Worm (Caenorhabditis elegans) whole organism, L4 larva: Measurements from ENCODE around the gene fmo-4.

Experiments used
- D1046.2 ChIP-seq: fragments of 200-800 bp; sonication (Bioruptor generic); IDR thresholded peaks from 2 replicates; pipeline ENCODE4 v1.3.6; 2022; ENCODE audit warnings: missing genetic modification characterization, missing compliant biosample characterization
- F10B5.3 ChIP-seq: sonication (generic microtip); optimal IDR thresholded peaks from 2 replicates; lab custom pipeline; 2016; ENCODE audit warnings: mild to moderate bottlenecking, missing genetic modification characterization, missing compliant biosample characterization
- T20F7.1 ChIP-seq: fragments of 200-800 bp; sonication (Bioruptor generic); optimal IDR thresholded peaks from 2 replicates; lab custom pipeline; 2018; ENCODE audit warnings: mild to moderate bottlenecking, missing genetic modification characterization, missing compliant biosample characterization
- ZK546.5 ChIP-seq, 2 experiments: sonication (generic microtip); optimal IDR thresholded peaks; 2 replicates each; lab custom pipeline; 2017; ENCODE audit warnings: missing biosample characterization in 2 of 2, missing genetic modification characterization in 2 of 2
- aha-1 ChIP-seq: fragments of 150-350 bp; peaks from one replicate; lab custom pipeline; 2014; ENCODE audit warnings: missing biosample characterization, missing genetic modification characterization
- aly-2 ChIP-seq: sonication (generic microtip); optimal IDR thresholded peaks from 2 replicates; lab custom pipeline; 2018; ENCODE audit warnings: missing biosample characterization, missing genetic modification characterization
- ama-1 ChIP-seq: fragments of 150-350 bp; optimal IDR thresholded peaks from 2 replicates; lab custom pipeline; 2014; ENCODE audit warnings: inconsistent platforms, mixed read lengths
- ceh-20 ChIP-seq: fragments of 200-800 bp; sonication (Bioruptor generic); IDR thresholded peaks from 2 replicates; pipeline ENCODE4 v1.3.6; 2022; ENCODE audit warnings: missing genetic modification reagents, missing genetic modification characterization, missing compliant biosample characterization
- ceh-32 ChIP-seq: sonication (generic microtip); optimal IDR thresholded peaks from 2 replicates; lab custom pipeline; 2016; ENCODE audit warnings: mild to moderate bottlenecking, missing genetic modification characterization, missing compliant biosample characterization; ENCODE audit not compliant: poor library complexity
- ceh-44 ChIP-seq: fragments of 200-800 bp; sonication (Bioruptor generic); IDR thresholded peaks from 2 replicates; pipeline ENCODE4 v1.3.6; 2022; ENCODE audit warnings: missing genetic modification reagents, missing genetic modification characterization, missing compliant biosample characterization
- daf-19 ChIP-seq: fragments of 200-800 bp; sonication (Bioruptor generic); conservative IDR thresholded peaks from 2 replicates; pipeline ENCODE4 v1.3.6; 2022; ENCODE audit warnings: missing genetic modification characterization, missing compliant biosample characterization
- daf-8 ChIP-seq: fragments of 200-800 bp; sonication (Bioruptor generic); IDR thresholded peaks from 2 replicates; pipeline ENCODE4 v1.3.6; 2022; ENCODE audit warnings: missing genetic modification characterization, missing compliant biosample characterization
- dmd-6 ChIP-seq: fragments of 200-800 bp; sonication (Bioruptor generic); IDR thresholded peaks from 2 replicates; pipeline ENCODE4 v1.3.6; 2022; ENCODE audit warnings: missing genetic modification reagents, missing genetic modification characterization, missing compliant biosample characterization
- duxl-1 ChIP-seq: sonication (generic microtip); optimal IDR thresholded peaks from 2 replicates; lab custom pipeline; 2016; ENCODE audit warnings: mild to moderate bottlenecking, missing genetic modification characterization, moderate library complexity, missing compliant biosample characterization; ENCODE audit not compliant: poor library complexity
- dve-1 ChIP-seq: sonication (generic microtip); optimal IDR thresholded peaks from 2 replicates; lab custom pipeline; 2017; ENCODE audit warnings: antibody characterized with exemption, mild to moderate bottlenecking, missing genetic modification characterization, missing compliant biosample characterization; ENCODE audit not compliant: insufficient read depth
- egl-43 ChIP-seq: fragments of 200-800 bp; sonication (Bioruptor generic); IDR thresholded peaks from 2 replicates; pipeline ENCODE4 v1.3.6; 2022; ENCODE audit warnings: missing genetic modification reagents, missing genetic modification characterization, missing compliant biosample characterization
- fos-1 ChIP-seq: fragments of 150-350 bp; optimal IDR thresholded peaks from 2 replicates; lab custom pipeline; 2014; ENCODE audit warnings: missing biosample characterization, missing genetic modification characterization
- hmg-1.1 ChIP-seq: fragments of 200-800 bp; sonication (Bioruptor generic); IDR thresholded peaks from 2 replicates; pipeline ENCODE4 v1.3.6; 2022; ENCODE audit warnings: missing genetic modification reagents, missing genetic modification characterization, missing compliant biosample characterization
- lin-39 ChIP-seq: fragments of 150-350 bp; optimal IDR thresholded peaks from 2 replicates; lab custom pipeline; 2014; ENCODE audit warnings: missing biosample characterization, missing genetic modification reagents, missing genetic modification characterization
- lir-3 ChIP-seq: sonication (generic microtip); optimal IDR thresholded peaks from 2 replicates; lab custom pipeline; 2016; ENCODE audit warnings: mild to moderate bottlenecking, missing genetic modification characterization, missing compliant biosample characterization
- lsy-2 ChIP-seq, 2 experiments: fragments of 150-350 bp in 1 of 2; sonication (generic microtip) in 1 of 2; optimal IDR thresholded peaks; 2 replicates each; lab custom pipeline; 2014 to 2017; ENCODE audit warnings: missing biosample characterization in 2 of 2, missing genetic modification characterization in 2 of 2
- madf-9 ChIP-seq: fragments of 200-800 bp; sonication (Bioruptor generic); conservative IDR thresholded peaks from 2 replicates; pipeline ENCODE4 v1.3.6; 2022; ENCODE audit warnings: missing genetic modification reagents, missing genetic modification characterization, missing compliant biosample characterization
- mep-1 ChIP-seq: fragments of 150-350 bp; sonication (generic microtip); optimal IDR thresholded peaks from 3 replicates; lab custom pipeline; 2014; ENCODE audit warnings: missing biosample characterization, missing genetic modification characterization
- mxl-2 ChIP-seq: fragments of 200-800 bp; sonication (Bioruptor generic); conservative IDR thresholded peaks from 2 replicates; pipeline ENCODE4 v1.3.6; 2022; ENCODE audit warnings: missing genetic modification reagents, missing genetic modification characterization, missing compliant biosample characterization
- nhr-102 ChIP-seq: sonication (generic microtip); optimal IDR thresholded peaks from 2 replicates; lab custom pipeline; 2016; ENCODE audit warnings: mild to moderate bottlenecking, missing genetic modification characterization, moderate library complexity, missing compliant biosample characterization
- nhr-111 ChIP-seq: fragments of 200-800 bp; sonication (Bioruptor generic); optimal IDR thresholded peaks from 2 replicates; lab custom pipeline; 2018; ENCODE audit warnings: mild to moderate bottlenecking, missing genetic modification characterization, missing compliant biosample characterization
- nhr-25 ChIP-seq: sonication (generic microtip); optimal IDR thresholded peaks from 2 replicates; lab custom pipeline; 2017; ENCODE audit warnings: missing genetic modification characterization, mild to moderate bottlenecking, missing compliant biosample characterization, antibody characterized with exemption, moderate library complexity, borderline replicate concordance; ENCODE audit not compliant: insufficient read depth
- nhr-28 ChIP-seq: fragments of 150-350 bp; optimal IDR thresholded peaks from 2 replicates; lab custom pipeline; 2014; ENCODE audit warnings: missing biosample characterization, missing genetic modification characterization
- nhr-41 ChIP-seq: fragments of 200-800 bp; sonication (Bioruptor generic); IDR thresholded peaks from 2 replicates; pipeline ENCODE4 v1.3.6; 2022; ENCODE audit warnings: missing genetic modification reagents, missing genetic modification characterization, missing compliant biosample characterization
- nhr-42 ChIP-seq: fragments of 200-800 bp; sonication (Bioruptor generic); IDR thresholded peaks from 2 replicates; pipeline ENCODE4 v1.3.6; 2022; ENCODE audit warnings: missing genetic modification characterization, missing compliant biosample characterization
- nhr-48 ChIP-seq: sonication (generic microtip); optimal IDR thresholded peaks from 2 replicates; lab custom pipeline; 2016; ENCODE audit warnings: mild to moderate bottlenecking, missing genetic modification characterization, missing compliant biosample characterization
- rbr-2 ChIP-seq: sonication (generic microtip); optimal IDR thresholded peaks from 2 replicates; lab custom pipeline; 2016; ENCODE audit warnings: missing genotype, missing genetic modification characterization, missing compliant biosample characterization
- set-16 ChIP-seq: fragments of 200-800 bp; sonication (Bioruptor generic); IDR thresholded peaks from 2 replicates; pipeline ENCODE4 v1.3.6; 2022; ENCODE audit warnings: missing genetic modification reagents, missing genetic modification characterization, missing compliant biosample characterization
- snpc-4 ChIP-seq: fragments of 150-350 bp; optimal IDR thresholded peaks from 2 replicates; lab custom pipeline; 2014; ENCODE audit warnings: missing biosample characterization, missing genetic modification characterization
- spr-3 ChIP-seq: fragments of 200-800 bp; sonication (Bioruptor generic); optimal IDR thresholded peaks from 2 replicates; lab custom pipeline; 2018; ENCODE audit warnings: mild to moderate bottlenecking, missing genetic modification characterization, missing compliant biosample characterization
- tra-1 ChIP-seq: fragments of 200-800 bp; sonication (Bioruptor generic); IDR thresholded peaks from 2 replicates; pipeline ENCODE4 v1.3.6; 2022; ENCODE audit warnings: missing genetic modification reagents, missing genetic modification characterization, missing compliant biosample characterization
- unc-130 ChIP-seq: sonication (generic microtip); optimal IDR thresholded peaks from 2 replicates; lab custom pipeline; 2016; ENCODE audit warnings: missing genetic modification reagents, missing genetic modification characterization, missing compliant biosample characterization
- unc-39 ChIP-seq: sonication (generic microtip); optimal IDR thresholded peaks from 2 replicates; lab custom pipeline; 2017; ENCODE audit warnings: missing biosample characterization, missing genetic modification characterization
- unc-62 ChIP-seq, 3 experiments: fragments of 150-350 bp in 1 of 3; sonication (generic microtip); optimal IDR thresholded peaks in 2 of 3; peaks in 1 of 3; 1 replicate in 1 of 3; 2 replicates in 2 of 3; lab custom pipeline; 2014 to 2017; ENCODE audit warnings: missing biosample characterization in 3 of 3, missing genetic modification characterization in 3 of 3, missing genetic modification reagents in 3 of 3, missing genotype in 1 of 3
- zfp-3 ChIP-seq: fragments of 200-800 bp; sonication (Bioruptor generic); conservative IDR thresholded peaks from 2 replicates; pipeline ENCODE4 v1.3.6; 2022; ENCODE audit warnings: missing genetic modification reagents, missing genetic modification characterization, missing compliant biosample characterization
- zip-11 ChIP-seq: fragments of 200-800 bp; sonication (Bioruptor generic); IDR thresholded peaks from 2 replicates; pipeline ENCODE4 v1.3.6; 2022; ENCODE audit warnings: missing genetic modification characterization, missing compliant biosample characterization
- zip-2 ChIP-seq: fragments of 150-350 bp; optimal IDR thresholded peaks from 2 replicates; lab custom pipeline; 2014; ENCODE audit warnings: missing biosample characterization, missing genetic modification characterization
- ztf-7 ChIP-seq: fragments of 150-350 bp; optimal IDR thresholded peaks from 2 replicates; lab custom pipeline; 2014; ENCODE audit warnings: missing biosample characterization, missing genetic modification characterization

fmo-4 gene

ce11 chrV:13565197-13565596, 41.3 kb downstream of the fmo-4 start (continued):
- TF ChIP-seq duxl-1 (tag; lab: Kevin White, UChicago) (peak; percentile 70), ceh-44 (GFP tag; lab: Robert Waterston, UW) (0 out of 2 replicates have a peak, but pooled peaks have one; percentile 28), nhr-25 (tag; lab: Kevin White, UChicago) (peak; percentile 47), spr-3 (GFP tag; lab: Kevin White, UChicago) (peak; percentile 8), set-16 (GFP tag; lab: Robert Waterston, UW) (no peak), madf-9 (GFP tag; lab: Robert Waterston, UW) (no peak), nhr-48 (peak; percentile 93), aha-1 (tag; lab: Kevin White, UChicago) (peak; percentile 74), unc-39 (tag; lab: Kevin White, UChicago) (no peak), aly-2 (tag; lab: Kevin White, UChicago) (no peak), zip-11 (GFP tag; lab: Robert Waterston, UW) (no peak), lir-3 (tag; lab: Kevin White, UChicago) (no peak), snpc-4 (tag; lab: Kevin White, UChicago) (no peak), nhr-102 (tag; lab: Kevin White, UChicago) (peak; percentile 83)

ce11 chrV:13563841-13564240, 42.7 kb downstream of the fmo-4 start, which contains the start of gene grl-17:
Gene grl-17, minus strand, starts transcription at chrV:13563941.
- TF ChIP-seq unc-62 (GFP tag; optimal IDR thresholded peaks at IDR 0.05 in 1 of 2; lab: Kevin White, UChicago), result peak in 1 of 2 experiments; percentile 87
- TF ChIP-seq unc-62 (tag; optimal IDR thresholded peaks at IDR 0.05; lab: Kevin White, UChicago), result no peak
- no peak for TF ChIP-seq D1046.2
- no peak for TF ChIP-seq dmd-6

DNA sequence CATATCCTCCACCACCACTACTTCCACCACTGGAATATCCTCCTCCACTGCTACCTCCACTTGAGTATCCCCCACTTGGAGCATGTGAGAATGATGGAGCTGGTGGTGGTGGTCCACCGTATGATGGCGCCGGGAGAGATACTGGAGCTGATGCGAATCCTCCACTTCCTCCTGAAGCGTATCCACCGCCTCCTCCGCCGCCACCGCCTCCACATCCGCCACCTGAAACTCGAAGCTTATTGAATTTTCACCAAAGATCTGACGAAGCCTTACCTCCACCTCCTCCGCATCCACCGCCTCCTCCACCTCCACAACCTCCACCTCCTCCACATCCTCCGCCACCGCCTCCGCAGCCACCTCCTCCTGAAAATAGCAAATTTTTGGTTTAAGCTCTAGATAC, 43.8 kb downstream of the fmo-4 start:
- TF ChIP-seq zfp-3, result no peak
- no peak for TF ChIP-seq daf-19 (GFP tag; lab: Robert Waterston, UW)
- TF ChIP-seq set-16 (GFP tag; lab: Robert Waterston, UW), result peak; percentile 90

ce11 chrV:13559978-13560377, 46.5 kb downstream of the fmo-4 start, which contains the start of gene C56A3.8:
Gene C56A3.8, plus strand, starts transcription at chrV:13560278.
- peak; percentile 19 for TF ChIP-seq unc-130 (GFP tag; lab: Kevin White, UChicago)
- TF ChIP-seq egl-43 (GFP tag; lab: Robert Waterston, UW), result no peak

DNA sequence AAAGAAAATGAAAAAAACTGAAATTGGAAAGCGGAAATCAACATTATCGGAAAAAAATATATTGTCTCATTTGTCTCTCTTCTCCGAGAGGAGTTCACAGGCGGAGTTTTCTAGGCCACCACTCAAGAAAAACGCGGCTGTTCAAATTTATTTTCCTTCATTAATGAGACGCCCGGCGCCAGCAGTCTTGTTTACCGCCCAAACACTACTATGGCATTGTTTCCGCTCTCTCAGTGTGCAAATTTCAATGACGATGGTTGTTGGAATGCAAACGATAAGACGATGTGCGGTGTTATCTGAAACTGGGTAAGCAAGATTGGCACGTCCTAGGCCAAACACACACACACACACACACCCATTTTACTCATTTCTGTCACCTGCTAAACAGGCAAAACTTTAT, 49.8 kb downstream of the fmo-4 start, which contains the start of gene cav-2:
TSS of gene cav-2 (plus strand) at position 359 of the 400 bp plus-strand sequence.
- no peak for TF ChIP-seq ama-1
- no peak for TF ChIP-seq nhr-42 (GFP tag; lab: Robert Waterston, UW)
- TF ChIP-seq lir-3 (tag; lab: Kevin White, UChicago), result no peak
- TF ChIP-seq unc-39 (tag; lab: Kevin White, UChicago), result no peak
- no peak for TF ChIP-seq snpc-4 (tag; lab: Kevin White, UChicago)
- TF ChIP-seq ceh-20 (GFP tag; lab: Robert Waterston, UW), result 0 out of 2 replicates have a peak, but pooled peaks have one; percentile 37
- TF ChIP-seq T20F7.1, result peak; percentile 80
- TF ChIP-seq duxl-1 (tag; lab: Kevin White, UChicago), result peak; percentile 44
- TF ChIP-seq nhr-41 (GFP tag; lab: Robert Waterston, UW), result peak; percentile 11; the same call in 1 of the 2 replicates
- TF ChIP-seq dve-1, result peak; percentile 79
- peak; percentile 61 for TF ChIP-seq rbr-2
- TF ChIP-seq lin-39 (tag; lab: Kevin White, UChicago), result no peak
- no peak for TF ChIP-seq nhr-111
- TF ChIP-seq hmg-1.1, result peak; percentile 64
- peak; percentile 79 for TF ChIP-seq nhr-28 (tag; lab: Kevin White, UChicago)
- TF ChIP-seq D1046.2, result no peak
- no peak for TF ChIP-seq F10B5.3 (tag; lab: Kevin White, UChicago)
- no peak for TF ChIP-seq ceh-32 (tag; lab: Kevin White, UChicago)
- no peak for TF ChIP-seq zip-2 (tag; lab: Kevin White, UChicago)
- peak; percentile 81 for TF ChIP-seq tra-1 (GFP tag; lab: Robert Waterston, UW)
- peak; percentile 56 for TF ChIP-seq ztf-7 (tag; lab: Kevin White, UChicago)
- TF ChIP-seq mxl-2 (GFP tag; lab: Robert Waterston, UW), result no peak
- TF ChIP-seq lsy-2 (tag; optimal IDR thresholded peaks at IDR 0.05; lab: Kevin White, UChicago), result peak in 1 of 2 experiments; percentile 82
- TF ChIP-seq ZK546.5 (tag; optimal IDR thresholded peaks at IDR 0.05; lab: Kevin White, UChicago), result no peak
- TF ChIP-seq mep-1 (tag; lab: Kevin White, UChicago), result peak; percentile 71
- no peak for TF ChIP-seq daf-8 (GFP tag; lab: Robert Waterston, UW)
- TF ChIP-seq fos-1, result no peak
